Fruit fly (Drosophila melanogaster): ENCODE results near the gene GCC88.

Gene GCC88

DNA sequence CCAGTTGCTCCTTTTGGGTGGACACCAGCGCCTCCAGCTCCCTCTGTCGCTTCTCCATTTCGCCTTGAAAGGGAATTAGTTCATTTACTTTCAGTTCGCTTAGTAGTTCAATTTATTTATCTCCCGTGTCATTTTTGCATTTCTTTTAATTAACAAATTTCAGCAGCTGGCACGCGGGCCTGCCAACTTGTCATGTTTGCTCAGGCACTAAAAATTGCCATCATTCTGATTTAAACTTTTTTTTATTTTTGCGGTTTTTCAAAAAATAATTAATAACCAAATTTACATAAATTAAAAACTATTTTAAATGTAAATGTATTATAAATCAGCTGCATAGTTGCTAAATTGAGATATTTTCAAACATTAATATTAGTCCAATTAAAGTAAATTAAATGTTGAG, at the start of gene GCC88:
Gene GCC88, minus strand, starts transcription at position 209 of the 400 bp plus-strand sequence.
- TF ChIP-seq Sin3A (optimal IDR thresholded peaks at IDR 0.05) (no peak), Myc (optimal IDR thresholded peaks at IDR 0.05) (no peak), insv (optimal IDR thresholded peaks at IDR 0.05) (no peak), psq (optimal IDR thresholded peaks at IDR 0.05) (no peak), h (optimal IDR thresholded peaks at IDR 0.05) (no peak), ttk (optimal IDR thresholded peaks at IDR 0.05) (no peak)

DNA sequence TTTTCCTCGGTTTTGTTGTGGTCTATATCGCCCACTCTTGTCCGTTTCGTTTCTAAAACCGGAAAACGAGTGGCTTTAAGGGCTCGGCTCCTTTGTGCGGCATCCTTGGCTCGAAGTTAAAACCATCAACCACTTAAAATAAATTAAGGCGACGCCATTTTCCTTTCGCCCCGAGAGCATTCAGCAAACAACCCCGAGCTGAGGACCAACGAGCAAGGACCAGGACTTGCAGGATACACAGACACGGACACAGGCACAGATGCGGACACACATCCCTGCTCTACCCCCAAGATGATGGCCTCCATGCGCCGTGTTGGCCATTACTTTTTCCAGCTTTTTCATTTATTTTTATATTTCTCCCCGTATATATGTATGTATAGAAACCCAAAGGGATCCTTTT, 42.3 kb upstream of the GCC88 start:
- TF ChIP-seq psq (optimal IDR thresholded peaks at IDR 0.05) (no peak), Myc (optimal IDR thresholded peaks at IDR 0.05) (no peak), h (optimal IDR thresholded peaks at IDR 0.05) (no peak), insv (optimal IDR thresholded peaks at IDR 0.05) (no peak)

DNA sequence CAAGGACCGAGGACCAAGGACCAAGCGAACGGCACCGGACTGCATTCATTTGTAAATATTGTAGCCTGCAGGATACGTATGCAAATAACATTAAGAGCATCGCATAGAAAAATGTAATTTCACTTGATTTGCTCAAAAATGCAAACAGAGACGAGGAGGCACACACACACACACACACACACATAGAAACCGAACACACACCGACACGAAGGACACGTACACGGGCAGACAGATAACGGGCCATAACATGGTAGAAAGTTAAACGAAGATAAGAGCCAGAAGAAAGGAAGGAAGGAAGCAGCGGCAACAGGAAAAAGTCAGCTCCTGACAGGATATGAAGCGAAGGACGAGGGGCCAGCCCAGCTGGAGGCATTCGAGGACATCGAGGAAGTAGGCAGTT, 40.2 kb upstream of the GCC88 start:
- TF ChIP-seq insv (optimal IDR thresholded peaks at IDR 0.05) = no peak
- no peak for TF ChIP-seq h (optimal IDR thresholded peaks at IDR 0.05)
- no peak for TF ChIP-seq Myc (optimal IDR thresholded peaks at IDR 0.05)
- TF ChIP-seq ttk (optimal IDR thresholded peaks at IDR 0.05) = no peak
- no peak for TF ChIP-seq Sin3A (optimal IDR thresholded peaks at IDR 0.05)
- TF ChIP-seq psq (optimal IDR thresholded peaks at IDR 0.05) = no peak

DNA sequence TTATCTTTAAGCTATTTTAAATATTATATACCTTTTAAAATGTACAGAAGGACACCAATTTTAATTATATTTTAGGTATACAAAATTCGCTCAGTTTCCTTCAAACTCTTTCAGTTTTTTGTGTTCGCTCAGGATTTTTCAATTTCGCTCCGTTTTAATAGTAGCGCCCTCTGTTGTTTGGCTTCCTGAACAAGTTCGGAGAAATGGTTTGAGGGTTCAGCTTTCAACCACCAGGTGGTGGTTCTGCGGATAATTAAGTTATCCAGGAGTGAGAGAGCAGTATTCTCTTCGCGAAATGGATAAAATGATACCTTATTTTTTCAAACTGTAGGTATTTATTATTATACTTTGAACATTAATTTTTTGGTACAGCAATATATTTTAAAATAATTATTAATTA, 38.6 kb upstream of the GCC88 start:
- TF ChIP-seq Sin3A (optimal IDR thresholded peaks at IDR 0.05) (no peak), psq (optimal IDR thresholded peaks at IDR 0.05) (no peak), h (optimal IDR thresholded peaks at IDR 0.05) (peak; percentile 94), ttk (optimal IDR thresholded peaks at IDR 0.05) (no peak), Myc (optimal IDR thresholded peaks at IDR 0.05) (no peak), insv (optimal IDR thresholded peaks at IDR 0.05) (no peak)

DNA sequence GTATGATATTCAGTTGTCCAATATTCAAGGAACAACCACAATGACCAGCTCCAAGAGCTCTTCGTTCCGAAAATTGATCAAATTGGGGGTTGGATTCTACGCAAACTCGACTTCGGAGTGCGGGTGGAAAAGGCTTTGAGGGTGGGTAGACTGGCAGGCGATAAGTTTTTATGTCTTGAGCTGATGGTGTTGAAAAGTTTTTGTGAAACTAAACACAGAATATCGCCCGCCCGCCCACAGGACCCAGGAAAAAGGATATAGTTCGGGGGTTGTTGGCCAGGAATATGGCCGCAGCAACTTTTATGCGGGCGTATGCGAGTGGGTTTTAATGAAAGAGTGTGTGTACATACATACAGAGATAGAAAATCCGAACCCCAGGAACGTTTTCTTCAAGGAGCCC, 33.2 kb upstream of the GCC88 start:
- no peak for TF ChIP-seq Sin3A (optimal IDR thresholded peaks at IDR 0.05)
- TF ChIP-seq Myc (optimal IDR thresholded peaks at IDR 0.05) = no peak
- TF ChIP-seq ttk (optimal IDR thresholded peaks at IDR 0.05) = no peak
- no peak for TF ChIP-seq h (optimal IDR thresholded peaks at IDR 0.05)
- no peak for TF ChIP-seq psq (optimal IDR thresholded peaks at IDR 0.05)
- TF ChIP-seq insv (optimal IDR thresholded peaks at IDR 0.05) = no peak

dm6 chr3R:11260966-11261530, 30.6 kb upstream of the GCC88 start:
- TF ChIP-seq ttk (optimal IDR thresholded peaks at IDR 0.05) (no peak), Myc (optimal IDR thresholded peaks at IDR 0.05) (no peak), h (optimal IDR thresholded peaks at IDR 0.05) (no peak), insv (optimal IDR thresholded peaks at IDR 0.05) (no peak), Sin3A (optimal IDR thresholded peaks at IDR 0.05) (no peak), psq (optimal IDR thresholded peaks at IDR 0.05) (no peak)

DNA sequence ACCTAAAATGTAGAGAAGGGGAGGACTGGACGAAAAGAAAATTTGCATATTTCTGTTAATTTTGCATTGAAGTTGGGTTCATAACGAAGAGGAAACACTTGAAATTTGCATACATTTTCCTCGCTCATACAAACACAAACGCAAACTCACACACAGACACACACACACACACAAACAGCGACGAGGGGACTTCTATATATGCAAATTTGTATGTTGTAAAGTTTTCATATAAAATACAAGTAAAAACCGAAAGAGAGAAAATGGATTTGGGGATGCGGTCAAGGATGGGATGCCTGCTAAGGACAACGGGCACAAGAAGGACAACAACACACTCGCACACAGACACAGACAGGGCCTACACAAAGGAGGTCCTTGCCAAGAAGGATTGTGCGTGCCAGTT, 27.1 kb upstream of the GCC88 start:
- TF ChIP-seq ttk (optimal IDR thresholded peaks at IDR 0.05) = no peak

dm6 chr3R:11254382-11254953, 24.1 kb upstream of the GCC88 start:
- TF ChIP-seq psq (optimal IDR thresholded peaks at IDR 0.05) (no peak), h (optimal IDR thresholded peaks at IDR 0.05) (no peak), insv (optimal IDR thresholded peaks at IDR 0.05) (no peak), ttk (optimal IDR thresholded peaks at IDR 0.05) (no peak), Myc (optimal IDR thresholded peaks at IDR 0.05) (no peak), Sin3A (optimal IDR thresholded peaks at IDR 0.05) (no peak)

DNA sequence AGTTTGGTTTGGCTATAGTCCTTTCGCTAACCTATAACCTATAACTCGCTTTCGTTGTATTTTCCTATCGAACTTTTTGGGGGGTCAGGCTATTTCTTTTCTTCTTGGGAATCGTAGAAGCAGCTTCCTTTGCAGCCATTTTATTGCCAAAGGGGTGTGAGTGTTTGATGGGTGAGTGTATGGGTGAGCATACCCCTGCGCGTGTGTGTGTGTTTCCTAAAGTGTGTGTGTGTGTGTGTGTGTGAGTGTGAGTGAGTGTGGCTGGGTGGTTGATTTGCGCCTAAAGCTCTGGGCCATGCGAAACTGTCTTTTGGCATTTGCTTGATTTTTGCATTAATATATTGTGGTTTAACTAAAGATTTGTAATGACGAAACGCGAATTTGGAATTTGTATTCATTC, 23.4 kb upstream of the GCC88 start:
- no peak for TF ChIP-seq insv (optimal IDR thresholded peaks at IDR 0.05)
- TF ChIP-seq h (optimal IDR thresholded peaks at IDR 0.05) = no peak
- no peak for TF ChIP-seq Sin3A (optimal IDR thresholded peaks at IDR 0.05)
- TF ChIP-seq ttk (optimal IDR thresholded peaks at IDR 0.05) = no peak

DNA sequence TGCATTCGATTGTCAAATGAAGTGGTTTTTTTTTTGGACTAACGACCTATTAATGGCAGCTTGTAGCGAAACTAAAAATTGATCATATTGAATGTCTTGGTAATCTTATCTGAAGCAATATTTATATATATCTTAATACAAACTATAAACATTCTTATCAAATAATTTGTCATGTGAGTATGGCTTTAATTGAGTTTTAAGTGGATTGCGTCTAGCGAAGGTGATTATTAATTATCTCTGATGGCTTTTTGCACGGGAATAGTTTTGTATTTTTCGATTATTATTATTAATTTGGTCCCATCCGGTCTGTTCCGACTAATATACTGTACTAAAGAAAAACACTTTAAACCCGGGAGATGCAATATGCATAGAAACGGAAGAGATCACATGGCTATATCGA, 16.5 kb upstream of the GCC88 start:
- no peak for TF ChIP-seq Sin3A (optimal IDR thresholded peaks at IDR 0.05)
- TF ChIP-seq insv (optimal IDR thresholded peaks at IDR 0.05) = no peak
- TF ChIP-seq h (optimal IDR thresholded peaks at IDR 0.05) = no peak
- no peak for TF ChIP-seq Myc (optimal IDR thresholded peaks at IDR 0.05)
- TF ChIP-seq psq (optimal IDR thresholded peaks at IDR 0.05) = no peak
- no peak for TF ChIP-seq ttk (optimal IDR thresholded peaks at IDR 0.05)

dm6 chr3R:11245803-11246202, 15.4 kb upstream of the GCC88 start:
- TF ChIP-seq h (optimal IDR thresholded peaks at IDR 0.05) (no peak), Sin3A (optimal IDR thresholded peaks at IDR 0.05) (no peak), psq (optimal IDR thresholded peaks at IDR 0.05) (no peak), ttk (optimal IDR thresholded peaks at IDR 0.05) (no peak), insv (optimal IDR thresholded peaks at IDR 0.05) (no peak), Myc (optimal IDR thresholded peaks at IDR 0.05) (no peak)

- TF ChIP-seq Myc (optimal IDR thresholded peaks at IDR 0.05) (no peak), Sin3A (optimal IDR thresholded peaks at IDR 0.05) (peak; percentile 17), ttk (optimal IDR thresholded peaks at IDR 0.05) (no peak), psq (optimal IDR thresholded peaks at IDR 0.05) (no peak), insv (optimal IDR thresholded peaks at IDR 0.05) (no peak), h (optimal IDR thresholded peaks at IDR 0.05) (no peak)
Observed at dm6 chr3R:11243951-11244660, 13.7 kb upstream of the GCC88 start, which contains the start of the genes CG17734 and CG5214. TSS of gene CG17734 (minus strand) at chr3R:11243999. TSS of gene CG5214 (plus strand) at chr3R:11244302.
